Fruit fly (Drosophila melanogaster) whole organism, prepupa: ENCODE data around the gene brat.

ENCODE experiments used
- CG11762 ChIP-seq: fragments of 200-800 bp; sonication (Bioruptor generic); optimal IDR thresholded peaks from 3 replicates; lab custom pipeline; 2016; ENCODE audit warnings: missing biosample characterization, missing genetic modification characterization; ENCODE audit not compliant: insufficient read depth
- CG15336 ChIP-seq: fragments of 200-800 bp; sonication (Bioruptor generic); IDR thresholded peaks from 2 replicates; pipeline ENCODE4 v1.3.6; 2022; ENCODE audit warnings: missing biosample characterization, missing genetic modification characterization
- CG3032 ChIP-seq: fragments of 200-800 bp; optimal IDR thresholded peaks from 2 replicates; lab custom pipeline; 2019; ENCODE audit warnings: missing biosample characterization, mild to moderate bottlenecking, missing genetic modification characterization, moderate library complexity
- CG32006 ChIP-seq: fragments of 200-800 bp; sonication (Bioruptor generic); optimal IDR thresholded peaks from 3 replicates; lab custom pipeline; 2017; ENCODE audit warnings: missing biosample characterization, mild to moderate bottlenecking, missing genetic modification characterization
- CG34406 ChIP-seq: fragments of 200-800 bp; sonication (Bioruptor generic); optimal IDR thresholded peaks from 3 replicates; lab custom pipeline; 2016; ENCODE audit warnings: missing biosample characterization, missing genetic modification characterization
- CG3919 ChIP-seq: fragments of 200-800 bp; sonication (Bioruptor generic); optimal IDR thresholded peaks from 3 replicates; lab custom pipeline; 2016; ENCODE audit warnings: missing biosample characterization, missing genetic modification characterization
- CG6163 ChIP-seq: fragments of 200-800 bp; sonication (Bioruptor generic); IDR thresholded peaks from 3 replicates; pipeline ENCODE4 v1.3.6; 2022; ENCODE audit warnings: missing biosample characterization, missing genetic modification characterization
- CG6808 ChIP-seq: fragments of 200-800 bp; sonication (Bioruptor generic); optimal IDR thresholded peaks from 3 replicates; lab custom pipeline; 2017; ENCODE audit warnings: missing biosample characterization, missing genetic modification characterization, mild to moderate bottlenecking, moderate library complexity, missing genetic modification reagents
- CG6854 ChIP-seq: fragments of 200-800 bp; sonication (Bioruptor generic); optimal IDR thresholded peaks from 2 replicates; lab custom pipeline; 2017; ENCODE audit warnings: missing biosample characterization, mild to moderate bottlenecking, missing genetic modification characterization
- CG7368 ChIP-seq: fragments of 200-800 bp; sonication (Bioruptor generic); optimal IDR thresholded peaks from 3 replicates; lab custom pipeline; 2016; ENCODE audit warnings: missing biosample characterization, missing genetic modification characterization
- CG9139 ChIP-seq: fragments of 200-800 bp; sonication (Bioruptor generic); optimal IDR thresholded peaks from 3 replicates; lab custom pipeline; 2017; ENCODE audit warnings: missing biosample characterization, mild to moderate bottlenecking, missing genetic modification characterization
- Eip75B ChIP-seq: fragments of 200-800 bp; sonication (Bioruptor generic); optimal IDR thresholded peaks from 3 replicates; lab custom pipeline; 2016; ENCODE audit warnings: missing biosample characterization, missing genetic modification characterization
- Eip78C ChIP-seq: fragments of 200-800 bp; sonication (Bioruptor generic); peaks from one replicate; lab custom pipeline; 2016; ENCODE audit warnings: missing biosample characterization, missing genetic modification characterization
- Ets21C ChIP-seq: fragments of 200-800 bp; sonication (Bioruptor generic); optimal IDR thresholded peaks from 3 replicates; lab custom pipeline; 2016; ENCODE audit warnings: missing biosample characterization, missing genetic modification characterization
- Gug ChIP-seq: fragments of 200-800 bp; sonication (Bioruptor generic); IDR thresholded peaks from 2 replicates; pipeline ENCODE4 v1.3.6; 2022; ENCODE audit warnings: missing biosample characterization, missing genetic modification characterization
- Hr39 ChIP-seq: fragments of 200-800 bp; sonication (Bioruptor generic); optimal IDR thresholded peaks from 2 replicates; lab custom pipeline; 2016; ENCODE audit warnings: missing biosample characterization, missing genetic modification characterization
- Hr4 ChIP-seq: fragments of 200-800 bp; sonication (Bioruptor generic); optimal IDR thresholded peaks from 3 replicates; lab custom pipeline; 2016; ENCODE audit warnings: missing biosample characterization, missing genetic modification characterization
- Lpt ChIP-seq: fragments of 200-800 bp; sonication (Bioruptor generic); optimal IDR thresholded peaks from 3 replicates; lab custom pipeline; 2016; ENCODE audit warnings: missing biosample characterization, missing genetic modification characterization
- Met ChIP-seq: fragments of 200-800 bp; sonication (Bioruptor generic); optimal IDR thresholded peaks from 3 replicates; lab custom pipeline; 2016; ENCODE audit warnings: missing biosample characterization, missing genetic modification characterization
- Smox ChIP-seq: fragments of 200-800 bp; sonication (Bioruptor generic); optimal IDR thresholded peaks from 3 replicates; lab custom pipeline; 2016; ENCODE audit warnings: missing biosample characterization, missing genetic modification characterization
- Sox102F ChIP-seq: fragments of 200-800 bp; sonication (Bioruptor generic); optimal IDR thresholded peaks from 2 replicates; lab custom pipeline; 2016; ENCODE audit warnings: missing biosample characterization, mild to moderate bottlenecking, missing genetic modification characterization
- Sox15 ChIP-seq: fragments of 200-800 bp; sonication (Bioruptor generic); optimal IDR thresholded peaks from 3 replicates; lab custom pipeline; 2016; ENCODE audit warnings: missing biosample characterization, missing genetic modification characterization
- cyc ChIP-seq: fragments of 200-800 bp; sonication (Bioruptor generic); optimal IDR thresholded peaks from 3 replicates; lab custom pipeline; 2016; ENCODE audit warnings: missing biosample characterization, missing genetic modification characterization
- dsx ChIP-seq: fragments of 200-800 bp; optimal IDR thresholded peaks from 3 replicates; lab custom pipeline; 2019; ENCODE audit warnings: missing biosample characterization, mild to moderate bottlenecking, missing genetic modification characterization, moderate library complexity; ENCODE audit not compliant: poor library complexity, severe bottlenecking
- eg ChIP-seq: fragments of 200-800 bp; sonication (Bioruptor generic); IDR thresholded peaks from 3 replicates; pipeline ENCODE4 v1.3.6; 2022; ENCODE audit warnings: missing biosample characterization, missing genetic modification characterization
- esn ChIP-seq: fragments of 200-800 bp; sonication (Bioruptor generic); optimal IDR thresholded peaks from 2 replicates; lab custom pipeline; 2016; ENCODE audit warnings: missing biosample characterization, mild to moderate bottlenecking, missing genetic modification characterization, moderate library complexity
- fd59A ChIP-seq: fragments of 200-800 bp; sonication (Bioruptor generic); optimal IDR thresholded peaks from 2 replicates; lab custom pipeline; 2017; ENCODE audit warnings: missing biosample characterization, mild to moderate bottlenecking, missing genetic modification characterization, missing genetic modification reagents
- fd85E ChIP-seq: fragments of 200-800 bp; sonication (Bioruptor generic); optimal IDR thresholded peaks from 3 replicates; lab custom pipeline; 2016; ENCODE audit warnings: missing biosample characterization, missing genetic modification characterization
- fkh ChIP-seq: fragments of 200-800 bp; sonication (Bioruptor generic); optimal IDR thresholded peaks from 3 replicates; lab custom pipeline; 2017; ENCODE audit warnings: missing biosample characterization, mild to moderate bottlenecking, missing genetic modification characterization, moderate library complexity
- pdm3 ChIP-seq: fragments of 200-800 bp; sonication (Bioruptor generic); optimal IDR thresholded peaks from 3 replicates; lab custom pipeline; 2016; ENCODE audit warnings: missing biosample characterization, missing genetic modification characterization
- spab ChIP-seq: fragments of 200-800 bp; sonication (Bioruptor generic); optimal IDR thresholded peaks from 2 replicates; lab custom pipeline; 2017; ENCODE audit warnings: missing biosample characterization, mild to moderate bottlenecking, missing genetic modification characterization, missing genetic modification reagents
- ss ChIP-seq, 2 experiments: fragments of 200-800 bp; sonication (Bioruptor generic); optimal IDR thresholded peaks; 2 replicates in 1 of 2; 3 replicates in 1 of 2; lab custom pipeline; 2017 to 2018; ENCODE audit warnings: mild to moderate bottlenecking in 2 of 2, missing biosample characterization in 2 of 2, missing genetic modification characterization in 2 of 2, moderate library complexity in 1 of 2
- svp ChIP-seq: fragments of 200-800 bp; sonication (Bioruptor generic); peaks from one replicate; lab custom pipeline; 2016; ENCODE audit warnings: missing biosample characterization, missing genetic modification characterization
- vri ChIP-seq: fragments of 200-800 bp; sonication (Bioruptor generic); optimal IDR thresholded peaks from 3 replicates; lab custom pipeline; 2016; ENCODE audit warnings: missing biosample characterization, mild to moderate bottlenecking, missing genetic modification characterization

Gene brat

DNA sequence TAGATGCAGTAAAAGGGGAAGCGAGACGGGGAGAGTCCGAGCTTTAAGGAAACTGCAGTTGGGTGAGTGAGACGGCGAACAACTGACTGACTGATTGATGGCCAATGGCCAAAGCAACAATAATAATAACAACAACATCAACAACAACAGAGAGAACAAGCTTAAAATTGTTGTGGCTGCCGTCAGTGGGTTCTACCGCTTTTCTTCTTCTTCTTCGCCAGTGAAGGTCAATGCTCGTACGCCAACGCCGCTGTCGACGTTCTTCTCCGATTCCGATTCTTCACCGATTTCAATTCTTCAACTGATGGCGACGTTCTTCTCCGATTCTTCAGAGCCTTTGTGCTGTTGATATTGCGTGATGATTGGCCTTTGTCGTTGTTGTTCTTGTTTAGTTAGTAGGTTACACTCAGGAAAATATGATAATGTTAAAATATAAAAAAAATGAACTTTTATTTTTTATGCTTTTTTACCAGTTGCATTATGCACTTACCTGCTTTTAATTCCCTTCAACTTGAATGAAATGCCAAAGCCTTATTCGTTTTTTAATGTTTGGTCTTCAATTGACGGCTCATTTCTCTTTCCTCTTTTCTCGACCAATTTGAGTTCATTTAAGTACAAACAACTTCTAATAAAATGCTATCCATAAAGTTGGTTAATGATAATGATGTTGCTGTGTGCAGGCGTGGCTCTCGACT lies 8.7 kb downstream of the brat start (continued):
- TF ChIP-seq fkh (no peak), Hr4 (peak; percentile 18), CG32006 (GFP tag; lab: Kevin White, UChicago) (peak; percentile 55), CG11762 (GFP tag; lab: Kevin White, UChicago) (peak; percentile 41), CG6163 (peak; percentile 61), CG6808 (GFP tag; lab: Kevin White, UChicago) (peak; percentile 56), CG34406 (peak; percentile 58), CG9139 (GFP tag; lab: Kevin White, UChicago) (no peak), Lpt (GFP tag; lab: Kevin White, UChicago) (no peak), Gug (GFP tag; lab: Robert Waterston, UW) (no peak), CG15336 (GFP tag; lab: Robert Waterston, UW) (peak; percentile 26; the same call in 1 of the 2 replicates), Ets21C (GFP tag; lab: Kevin White, UChicago) (peak; percentile 57), Sox15 (GFP tag; lab: Kevin White, UChicago) (no peak), fd85E (GFP tag; lab: Kevin White, UChicago) (no peak), vri (GFP tag; lab: Kevin White, UChicago) (peak; percentile 20), Eip78C (GFP tag; lab: Kevin White, UChicago) (peak; percentile 84), Hr39 (GFP tag; lab: Kevin White, UChicago) (peak; percentile 59), Eip75B (GFP tag; lab: Kevin White, UChicago) (peak; percentile 59), pdm3 (GFP tag; lab: Kevin White, UChicago) (peak; percentile 49), cyc (GFP tag; lab: Kevin White, UChicago) (peak; percentile 45)

DNA sequence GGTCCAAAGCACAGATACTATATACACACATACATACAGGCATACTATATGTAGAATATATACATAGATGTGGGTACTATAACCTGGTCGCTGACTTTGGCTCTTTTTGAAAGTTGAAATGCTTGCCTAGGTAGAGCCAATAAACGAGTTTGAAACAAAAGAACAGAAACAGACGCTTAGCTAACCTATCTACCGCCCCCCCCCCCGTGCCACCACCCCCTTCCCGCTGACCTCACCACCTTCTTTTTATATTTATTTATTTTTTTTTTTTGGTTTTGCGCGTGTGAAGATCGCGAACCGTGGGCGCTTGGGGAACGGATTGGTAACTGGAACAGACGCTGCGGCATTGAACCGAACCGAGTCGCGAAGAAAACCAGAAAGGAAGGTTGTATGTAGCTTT lies 10.5 kb downstream of the brat start:
- TF ChIP-seq CG6854 (no peak), CG3919 (GFP tag; lab: Kevin White, UChicago) (no peak), Smox (GFP tag; lab: Kevin White, UChicago) (no peak), Sox102F (GFP tag; lab: Kevin White, UChicago) (no peak), Eip78C (GFP tag; lab: Kevin White, UChicago) (no peak), CG6163 (peak; percentile 74), CG6808 (GFP tag; lab: Kevin White, UChicago) (peak; percentile 69), Lpt (GFP tag; lab: Kevin White, UChicago) (peak; percentile 29), Sox15 (GFP tag; lab: Kevin White, UChicago) (no peak), eg (GFP tag; lab: Robert Waterston, UW) (peak; percentile 57; the same call in 2 of the 3 replicates), spab (GFP tag; lab: Kevin White, UChicago) (peak; percentile 52), ss (GFP tag; optimal IDR thresholded peaks at IDR 0.05; lab: Kevin White, UChicago) (peak; percentile 66 to 82), Gug (GFP tag; lab: Robert Waterston, UW) (no peak), dsx (peak; percentile 30), CG3032 (peak; percentile 36), CG9139 (GFP tag; lab: Kevin White, UChicago) (peak; percentile 67)

- peak; percentile 7 for TF ChIP-seq Met (GFP tag; lab: Kevin White, UChicago)
- peak; percentile 63 for TF ChIP-seq Eip78C (GFP tag; lab: Kevin White, UChicago)
- no peak for TF ChIP-seq Ets21C (GFP tag; lab: Kevin White, UChicago)
- TF ChIP-seq ss (GFP tag; optimal IDR thresholded peaks at IDR 0.05; lab: Kevin White, UChicago), result peak in 1 of 2 experiments; percentile 24
- peak; percentile 31 for TF ChIP-seq CG9139 (GFP tag; lab: Kevin White, UChicago)
- peak; percentile 58 for TF ChIP-seq svp (GFP tag; lab: Kevin White, UChicago)
Observed at dm6 chr2L:19146047-19146446, 12.4 kb downstream of the brat start.

DNA sequence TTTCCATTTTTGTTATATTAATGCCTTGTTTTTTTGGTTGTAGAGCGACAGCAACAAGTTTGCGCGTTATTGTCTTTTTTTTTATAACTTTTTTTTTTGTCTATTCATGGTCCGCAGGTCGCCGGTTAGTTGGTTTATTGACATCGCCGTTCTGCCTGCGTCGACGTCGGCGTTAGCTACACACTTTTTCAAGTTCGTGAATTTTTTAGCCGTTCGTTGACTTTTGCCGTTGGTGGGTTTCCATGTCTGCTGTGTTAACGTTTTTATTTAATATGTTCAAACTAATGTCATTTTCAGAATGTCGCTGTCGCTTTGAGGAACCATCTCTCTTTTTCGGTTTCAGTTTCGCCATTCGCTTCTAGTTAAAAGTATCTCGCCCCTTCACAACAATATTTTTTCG lies 13.0 kb downstream of the brat start:
- TF ChIP-seq svp (GFP tag; lab: Kevin White, UChicago) (no peak), Lpt (GFP tag; lab: Kevin White, UChicago) (no peak), fd59A (no peak), CG3032 (no peak), CG6854 (no peak), spab (GFP tag; lab: Kevin White, UChicago) (no peak), cyc (GFP tag; lab: Kevin White, UChicago) (no peak), CG7368 (no peak), dsx (no peak), esn (GFP tag; lab: Kevin White, UChicago) (no peak)
